Fruit fly (Drosophila melanogaster) whole organism, pupa: ENCODE results near the gene CG33630.

ENCODE experiments used
- CG10348 ChIP-seq: fragments of 200-800 bp; sonication (Bioruptor generic); IDR thresholded peaks from 2 replicates; pipeline ENCODE4 v1.3.6; 2022; ENCODE audit warnings: missing biosample characterization, missing genetic modification characterization
- CG12605 ChIP-seq: fragments of 200-800 bp; sonication (Bioruptor generic); IDR thresholded peaks from 2 replicates; pipeline ENCODE4 v1.3.6; 2022; ENCODE audit warnings: missing biosample characterization, missing genetic modification characterization
- CG14655 ChIP-seq: fragments of 200-800 bp; sonication (Bioruptor generic); optimal IDR thresholded peaks from 3 replicates; lab custom pipeline; 2017; ENCODE audit warnings: mild to moderate bottlenecking, missing biosample characterization, missing genetic modification reagents, missing genetic modification characterization
- CG17806 ChIP-seq: fragments of 200-800 bp; sonication (Bioruptor generic); optimal IDR thresholded peaks from 2 replicates; lab custom pipeline; 2018; ENCODE audit warnings: missing biosample characterization, mild to moderate bottlenecking, missing genetic modification characterization, moderate library complexity
- CG34367 ChIP-seq: fragments of 200-800 bp; sonication (Bioruptor generic); optimal IDR thresholded peaks from 2 replicates; lab custom pipeline; 2018; ENCODE audit warnings: missing biosample characterization, mild to moderate bottlenecking, missing genetic modification characterization
- CG9948 ChIP-seq: fragments of 200-800 bp; sonication (Bioruptor generic); optimal IDR thresholded peaks from 2 replicates; lab custom pipeline; 2018; ENCODE audit warnings: missing biosample characterization, mild to moderate bottlenecking, missing genetic modification characterization, moderate library complexity
- EcR ChIP-seq: fragments of 200-800 bp; sonication (Bioruptor generic); optimal IDR thresholded peaks from 3 replicates; lab custom pipeline; 2019; ENCODE audit warnings: missing biosample characterization, missing genetic modification characterization, mild to moderate bottlenecking, moderate library complexity, missing genetic modification reagents
- Ets98B ChIP-seq: fragments of 200-800 bp; sonication (Bioruptor generic); IDR thresholded peaks from 2 replicates; pipeline ENCODE4 v1.3.6; 2022; ENCODE audit warnings: missing biosample characterization, missing genetic modification characterization
- fd96Ca ChIP-seq: fragments of 200-800 bp; sonication (Bioruptor generic); IDR thresholded peaks from 3 replicates; pipeline ENCODE4 v1.3.6; 2022; ENCODE audit warnings: missing biosample characterization, missing genetic modification characterization

dm6 chr3R:10086683-10087082 is 24.3 kb downstream of the CG33630 start:
- TF ChIP-seq CG9948 (tag; lab: Kevin White, UChicago) (peak; percentile 2), EcR (no peak), CG14655 (no peak), fd96Ca (GFP tag; lab: Robert Waterston, UW) (no peak), CG12605 (GFP tag; lab: Robert Waterston, UW) (no peak), CG17806 (tag; lab: Kevin White, UChicago) (no peak), CG10348 (no peak), CG34367 (no peak), Ets98B (GFP tag; lab: Robert Waterston, UW) (no peak)
